Worm (Caenorhabditis elegans): ENCODE results near the gene flp-28.

flp-28 gene

DNA sequence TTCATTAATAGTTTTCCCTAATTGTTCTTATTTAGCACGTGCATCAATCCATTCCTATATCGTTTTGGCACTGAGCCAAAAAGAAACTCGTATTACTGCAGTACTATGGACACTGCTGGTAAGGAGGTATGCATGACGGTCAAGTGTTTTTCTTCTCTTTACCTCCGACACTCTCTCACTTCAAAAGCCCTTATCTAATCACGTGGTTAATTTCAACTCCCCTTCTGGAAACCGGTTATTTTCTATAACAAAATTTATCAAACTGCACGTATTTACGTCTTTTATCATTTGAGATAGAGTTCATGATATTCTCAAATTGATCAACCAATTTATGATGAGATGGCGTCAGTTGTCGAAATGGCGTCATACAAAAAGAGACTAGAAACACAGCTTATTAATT, 36.1 kb downstream of the flp-28 start:
- peak in 1 of 2 experiments; percentile 44 for TF ChIP-seq mdl-1 (tag; optimal IDR thresholded peaks at IDR 0.05)
- TF ChIP-seq C34F6.9 (tag; optimal IDR thresholded peaks at IDR 0.05), result peak; percentile 33
- peak; percentile 77 for TF ChIP-seq blmp-1 (tag; optimal IDR thresholded peaks at IDR 0.05; ENCODE audit: insufficient read depth)
- peak; percentile 28 for TF ChIP-seq Y55F3AM.14 (GFP tag; optimal IDR thresholded peaks at IDR 0.05)
- TF ChIP-seq crh-2 (tag; optimal IDR thresholded peaks at IDR 0.05), result peak; percentile 76
- TF ChIP-seq fos-1 (tag; optimal IDR thresholded peaks at IDR 0.05), result peak; percentile 70
- no peak for TF ChIP-seq nhr-23 (tag; optimal IDR thresholded peaks at IDR 0.05)
- peak; percentile 88 for TF ChIP-seq sma-3 (GFP tag; optimal IDR thresholded peaks at IDR 0.05)
- peak; percentile 4 for TF ChIP-seq skn-1 (tag; optimal IDR thresholded peaks at IDR 0.05)
- TF ChIP-seq nhr-129 (tag; optimal IDR thresholded peaks at IDR 0.05), result peak; percentile 47
- peak; percentile 73 for TF ChIP-seq F13H6.1 (tag; optimal IDR thresholded peaks at IDR 0.05)
- TF ChIP-seq unc-62 (GFP tag; optimal IDR thresholded peaks at IDR 0.05), result no peak
- TF ChIP-seq nhr-237 (tag; optimal IDR thresholded peaks at IDR 0.05), result no peak
- TF ChIP-seq nhr-25 (tag; optimal IDR thresholded peaks at IDR 0.05), result peak; percentile 72
- TF ChIP-seq lin-11 (tag; optimal IDR thresholded peaks at IDR 0.05), result no peak
- no peak for TF ChIP-seq lin-13 (GFP tag; optimal IDR thresholded peaks at IDR 0.05)
- TF ChIP-seq lsy-2 (tag; optimal IDR thresholded peaks at IDR 0.05), result no peak
- peak; percentile 92 for TF ChIP-seq sma-9 (GFP tag; optimal IDR thresholded peaks at IDR 0.05)
- no peak for TF ChIP-seq sma-9 (tag; optimal IDR thresholded peaks at IDR 0.05)
- peak; percentile 26 for TF ChIP-seq gmeb-1 (tag; optimal IDR thresholded peaks at IDR 0.05)
- peak; percentile 59 for TF ChIP-seq nhr-21 (tag; optimal IDR thresholded peaks at IDR 0.05)

DNA sequence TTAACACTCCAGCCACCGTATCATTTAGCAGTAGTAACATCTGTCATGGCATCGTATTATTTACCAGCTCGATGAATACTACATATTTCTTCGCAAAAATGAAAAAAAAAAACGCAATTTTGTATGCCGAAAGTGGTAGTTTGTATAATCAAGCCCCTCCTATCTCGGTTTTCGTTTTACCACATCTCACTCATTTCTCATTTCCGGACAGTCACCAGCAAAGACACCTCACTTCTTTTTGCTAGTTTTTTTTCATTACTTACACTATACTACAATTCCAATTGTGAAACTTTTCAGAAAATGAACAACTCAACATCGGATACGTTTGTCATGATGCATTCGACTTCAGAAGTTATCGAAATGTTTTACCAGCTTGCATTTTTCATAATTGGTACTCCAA, 38.6 kb downstream of the flp-28 start, which contains the start of gene gnrr-3:
Gene gnrr-3 (plus strand): TSS at position 301 of the 400 bp plus-strand sequence.
- TF ChIP-seq nhr-6 (tag; optimal IDR thresholded peaks at IDR 0.05), result no peak
- TF ChIP-seq nhr-25 (tag; optimal IDR thresholded peaks at IDR 0.05), result no peak
- no peak for TF ChIP-seq blmp-1 (tag; optimal IDR thresholded peaks at IDR 0.05; ENCODE audit: insufficient read depth)
- no peak for TF ChIP-seq dmd-4 (tag; optimal IDR thresholded peaks at IDR 0.05)
- TF ChIP-seq egl-27 (tag; optimal IDR thresholded peaks at IDR 0.05), result no peak
- no peak for TF ChIP-seq fos-1 (tag; optimal IDR thresholded peaks at IDR 0.05)
- no peak for TF ChIP-seq snpc-4 (tag; optimal IDR thresholded peaks at IDR 0.05)
- no peak for TF ChIP-seq nhr-237 (tag; optimal IDR thresholded peaks at IDR 0.05)

DNA sequence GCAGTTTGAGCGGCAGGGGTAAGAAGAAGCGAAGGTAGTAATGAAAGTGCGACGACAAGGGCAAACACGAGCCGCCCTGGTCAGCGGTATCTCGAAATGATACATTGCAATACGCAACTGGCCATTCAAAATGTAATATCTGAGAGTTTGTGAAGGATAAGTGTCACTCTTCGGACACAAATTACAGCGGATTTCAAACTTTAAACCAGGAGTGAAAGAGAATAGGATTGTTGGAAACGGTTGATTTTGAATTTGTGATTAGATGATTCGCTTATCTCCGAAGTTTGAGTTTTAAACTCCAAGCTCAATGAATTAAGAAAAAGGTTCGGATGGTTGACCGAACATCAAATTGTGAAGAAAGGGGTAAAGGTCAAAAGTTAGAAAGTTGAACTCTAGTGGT, 40.4 kb downstream of the flp-28 start, which contains the start of gene ZC374.2:
Gene ZC374.2 (minus strand): TSS at position 101 of the 400 bp plus-strand sequence.
- TF ChIP-seq nhr-11 (tag; optimal IDR thresholded peaks at IDR 0.05), result no peak
- no peak for TF ChIP-seq nhr-77 (tag; optimal IDR thresholded peaks at IDR 0.05)
- TF ChIP-seq alr-1 (tag; optimal IDR thresholded peaks at IDR 0.05), result no peak
- TF ChIP-seq lin-11 (tag; optimal IDR thresholded peaks at IDR 0.05), result no peak
- no peak for TF ChIP-seq ztf-11 (tag; optimal IDR thresholded peaks at IDR 0.05)
- TF ChIP-seq ceh-82 (tag; optimal IDR thresholded peaks at IDR 0.05), result no peak
- no peak for TF ChIP-seq C34F6.9 (tag; optimal IDR thresholded peaks at IDR 0.05)
- no peak for TF ChIP-seq blmp-1 (tag; optimal IDR thresholded peaks at IDR 0.05; ENCODE audit: insufficient read depth)
- TF ChIP-seq peb-1 (tag; optimal IDR thresholded peaks at IDR 0.05), result no peak
- no peak for TF ChIP-seq lin-39 (tag; optimal IDR thresholded peaks at IDR 0.05)
- no peak for TF ChIP-seq skn-1 (tag; optimal IDR thresholded peaks at IDR 0.05)
- no peak for TF ChIP-seq elt-1 (tag; optimal IDR thresholded peaks at IDR 0.05)
- no peak for TF ChIP-seq ama-1 (optimal IDR thresholded peaks at IDR 0.05)
- no peak for TF ChIP-seq fos-1 (tag; optimal IDR thresholded peaks at IDR 0.05)
- TF ChIP-seq unc-62 (GFP tag; optimal IDR thresholded peaks at IDR 0.05), result no peak
- TF ChIP-seq aly-2 (tag; optimal IDR thresholded peaks at IDR 0.05), result no peak
- TF ChIP-seq ztf-1 (GFP tag; conservative IDR thresholded peaks at IDR 0.05), result no peak
- no peak for TF ChIP-seq elt-3 (tag; optimal IDR thresholded peaks at IDR 0.05)

DNA sequence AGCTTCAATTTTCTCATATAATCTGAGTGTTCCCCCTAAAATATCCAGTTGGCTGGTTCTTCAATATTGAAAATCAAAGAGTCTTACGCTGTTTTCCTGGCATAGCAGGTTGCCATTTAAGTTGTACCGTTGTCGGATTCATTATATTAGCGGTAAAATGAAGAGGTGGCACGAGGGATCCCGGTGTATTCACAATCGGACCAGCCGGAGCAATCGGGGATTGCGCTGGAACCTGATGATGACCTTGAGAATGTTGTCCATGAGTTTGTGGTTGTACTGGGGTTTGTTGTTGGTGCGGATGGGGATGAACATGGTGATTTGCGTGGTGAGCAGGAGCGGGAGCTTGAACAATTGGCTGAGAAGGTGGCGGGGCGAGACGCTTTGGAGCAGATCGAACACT, 43.3 kb downstream of the flp-28 start:
- TF ChIP-seq C34F6.9 (tag; optimal IDR thresholded peaks at IDR 0.05), result no peak
- no peak for TF ChIP-seq snpc-4 (tag; optimal IDR thresholded peaks at IDR 0.05)
- TF ChIP-seq nhr-129 (tag; optimal IDR thresholded peaks at IDR 0.05), result no peak
